Fruit fly (Drosophila melanogaster) Kc167 (cell line): Measurements from ENCODE around the gene Strump.

Source experiments
- Sin3A ChIP-seq: fragments of >200 bp; optimal IDR thresholded peaks from 2 replicates; lab custom pipeline; 2018; ENCODE audit warnings: missing external identifiers
- ttk ChIP-seq: sonication (Bioruptor generic); optimal IDR thresholded peaks from 2 replicates; lab custom pipeline; 2017; ENCODE audit warnings: missing external identifiers

dm6 chr3L:16167723-16168386 lies 46.1 kb downstream of the Strump start:
- TF ChIP-seq ttk (no peak), Sin3A (lab: Kevin White, UChicago) (no peak)
